Fruit fly (Drosophila melanogaster): ENCODE results near the gene Deaf1.

Gene Deaf1

DNA sequence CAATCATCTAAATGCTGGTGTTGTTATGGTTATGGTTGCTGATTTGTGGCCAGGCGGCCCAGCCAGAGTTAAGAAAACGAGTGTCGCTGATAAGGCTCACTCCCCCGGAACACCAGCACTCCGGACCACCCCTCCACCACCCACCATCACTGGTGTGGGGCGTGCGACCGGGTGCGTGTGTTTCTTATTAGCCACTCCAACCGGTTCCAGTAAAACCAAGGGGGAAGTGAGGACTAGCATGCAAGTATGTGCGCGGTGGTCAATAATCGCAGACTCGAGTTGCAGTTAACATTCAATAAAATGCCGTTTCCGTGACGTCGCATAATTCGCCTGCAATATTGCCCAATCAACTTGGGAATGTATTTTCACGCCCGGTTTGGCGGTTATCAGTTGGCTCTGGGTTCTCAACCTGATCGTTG is 54.5 kb downstream of the Deaf1 start:
- no peak for TF ChIP-seq B-H2 (GFP tag; optimal IDR thresholded peaks at IDR 0.05)
- TF ChIP-seq CG4730 (GFP tag; IDR thresholded peaks at IDR 0.05), result no peak
- no peak for TF ChIP-seq CG4404 (GFP tag; IDR thresholded peaks at IDR 0.05)
- TF ChIP-seq vnd (GFP tag; IDR thresholded peaks at IDR 0.05; ENCODE audit: partially characterized antibody), result peak; percentile 47; the same call in 2 of the 3 replicates
- TF ChIP-seq Dip2 (GFP tag; IDR thresholded peaks at IDR 0.05), result no peak
- no peak for TF ChIP-seq Blimp-1 (GFP tag; optimal IDR thresholded peaks at IDR 0.05)
- no peak for TF ChIP-seq CG31365 (tag; optimal IDR thresholded peaks at IDR 0.05)
- no peak for TF ChIP-seq CG14014 (GFP tag; IDR thresholded peaks at IDR 0.05)
- peak; percentile 17 for TF ChIP-seq cwo (GFP tag; optimal IDR thresholded peaks at IDR 0.05)
- 0 out of 3 replicates have a peak, but pooled peaks have one; percentile 35 for TF ChIP-seq ci (GFP tag; IDR thresholded peaks at IDR 0.05)
- TF ChIP-seq so (GFP tag; IDR thresholded peaks at IDR 0.05), result no peak
- no peak for TF ChIP-seq emc (GFP tag; optimal IDR thresholded peaks at IDR 0.05)
- no peak for TF ChIP-seq HLH4C (GFP tag; IDR thresholded peaks at IDR 0.05; ENCODE audit: partially characterized antibody)
- TF ChIP-seq Spps (tag; optimal IDR thresholded peaks at IDR 0.05), result no peak
- TF ChIP-seq her (GFP tag; optimal IDR thresholded peaks at IDR 0.05), result no peak
- no peak for TF ChIP-seq oc (tag; optimal IDR thresholded peaks at IDR 0.05)
- no peak for TF ChIP-seq Dbx (GFP tag; IDR thresholded peaks at IDR 0.05)
- 0 out of 2 replicates have a peak, but pooled peaks have one; percentile 11 for TF ChIP-seq Rfx (GFP tag; IDR thresholded peaks at IDR 0.05)
- no peak for TF ChIP-seq CG1647 (GFP tag; optimal IDR thresholded peaks at IDR 0.05)
- TF ChIP-seq ase (GFP tag; IDR thresholded peaks at IDR 0.05), result no peak
- no peak for TF ChIP-seq CG9609 (GFP tag; optimal IDR thresholded peaks at IDR 0.05)
- no peak for TF ChIP-seq Oli (tag; optimal IDR thresholded peaks at IDR 0.05)
- no peak for TF ChIP-seq Mes4 (GFP tag; optimal IDR thresholded peaks at IDR 0.05)
- peak; percentile 27 for TF ChIP-seq psq (GFP tag; optimal IDR thresholded peaks at IDR 0.05)
- no peak for TF ChIP-seq CG34422 (GFP tag; IDR thresholded peaks at IDR 0.05)
- no peak for TF ChIP-seq pb (GFP tag; optimal IDR thresholded peaks at IDR 0.05)
- TF ChIP-seq CG10267 (tag; optimal IDR thresholded peaks at IDR 0.05), result no peak
- TF ChIP-seq CG17802 (tag; optimal IDR thresholded peaks at IDR 0.05), result no peak
- no peak for TF ChIP-seq CG5245 (GFP tag; optimal IDR thresholded peaks at IDR 0.05)
- no peak for TF ChIP-seq E2f2 (GFP tag; IDR thresholded peaks at IDR 0.05)
- no peak for TF ChIP-seq CG2875 (GFP tag; optimal IDR thresholded peaks at IDR 0.05)
- TF ChIP-seq Elba2 (GFP tag; optimal IDR thresholded peaks at IDR 0.05), result no peak
- no peak for TF ChIP-seq scrt (GFP tag; optimal IDR thresholded peaks at IDR 0.05)
- TF ChIP-seq fru (optimal IDR thresholded peaks at IDR 0.05), result no peak
- no peak for TF ChIP-seq Dp (GFP tag; optimal IDR thresholded peaks at IDR 0.05)
- TF ChIP-seq CG6654 (GFP tag; optimal IDR thresholded peaks at IDR 0.05), result no peak
- TF ChIP-seq fd96Cb (tag; optimal IDR thresholded peaks at IDR 0.05), result no peak
- TF ChIP-seq Lim3 (GFP tag; IDR thresholded peaks at IDR 0.05), result no peak
- no peak for TF ChIP-seq CG4424 (GFP tag; optimal IDR thresholded peaks at IDR 0.05)
- TF ChIP-seq CG11504 (tag; optimal IDR thresholded peaks at IDR 0.05), result no peak
- TF ChIP-seq Poxn (GFP tag; IDR thresholded peaks at IDR 0.05), result no peak
- no peak for TF ChIP-seq fd102C (GFP tag; optimal IDR thresholded peaks at IDR 0.05)
- no peak for TF ChIP-seq CG4707 (GFP tag; optimal IDR thresholded peaks at IDR 0.05)
- TF ChIP-seq slou (GFP tag; optimal IDR thresholded peaks at IDR 0.05), result no peak
- no peak for TF ChIP-seq CG31441 (GFP tag; IDR thresholded peaks at IDR 0.05)
- TF ChIP-seq C15 (GFP tag; IDR thresholded peaks at IDR 0.05), result no peak
- TF ChIP-seq klu (GFP tag; IDR thresholded peaks at IDR 0.05), result no peak
- peak; percentile 19; the same call in 1 of the 2 replicates for TF ChIP-seq CG32532 (GFP tag; IDR thresholded peaks at IDR 0.05)
- no peak for TF ChIP-seq h (optimal IDR thresholded peaks at IDR 0.05)
- no peak for TF ChIP-seq CG9215 (GFP tag; IDR thresholded peaks at IDR 0.05)
- no peak for TF ChIP-seq ems (GFP tag; optimal IDR thresholded peaks at IDR 0.05)
- TF ChIP-seq CG17186 (GFP tag; optimal IDR thresholded peaks at IDR 0.05), result no peak
- TF ChIP-seq CG11398 (GFP tag; optimal IDR thresholded peaks at IDR 0.05), result no peak

All from whole organism, embryonic.